Fruit fly (Drosophila melanogaster) whole organism, prepupa: ENCODE results near the gene Pgant6.

ENCODE experiments used
- Blimp-1 ChIP-seq: fragments of 200-800 bp; sonication (Bioruptor generic); optimal IDR thresholded peaks from 3 replicates; lab custom pipeline; 2017; ENCODE audit warnings: missing biosample characterization, missing genetic modification characterization, mild to moderate bottlenecking, moderate library complexity, missing genetic modification reagents
- CG10669 ChIP-seq: fragments of 200-800 bp; sonication (Bioruptor generic); optimal IDR thresholded peaks from 3 replicates; lab custom pipeline; 2018; ENCODE audit warnings: missing biosample characterization, mild to moderate bottlenecking, missing genetic modification characterization, moderate library complexity
- CG11762 ChIP-seq: fragments of 200-800 bp; sonication (Bioruptor generic); optimal IDR thresholded peaks from 3 replicates; lab custom pipeline; 2016; ENCODE audit warnings: missing biosample characterization, missing genetic modification characterization; ENCODE audit not compliant: insufficient read depth
- CG11902 ChIP-seq: fragments of 200-800 bp; sonication (Bioruptor generic); optimal IDR thresholded peaks from 3 replicates; lab custom pipeline; 2016; ENCODE audit warnings: missing biosample characterization, missing genetic modification characterization
- CG15336 ChIP-seq: fragments of 200-800 bp; sonication (Bioruptor generic); IDR thresholded peaks from 2 replicates; pipeline ENCODE4 v1.3.6; 2022; ENCODE audit warnings: missing biosample characterization, missing genetic modification characterization
- CG1621 ChIP-seq: fragments of 200-800 bp; sonication (Bioruptor generic); optimal IDR thresholded peaks from 3 replicates; lab custom pipeline; 2018; ENCODE audit warnings: missing biosample characterization, mild to moderate bottlenecking, missing genetic modification characterization
- CG16779 ChIP-seq: fragments of 200-800 bp; sonication (Bioruptor generic); optimal IDR thresholded peaks from 3 replicates; lab custom pipeline; 2017; ENCODE audit warnings: missing biosample characterization, mild to moderate bottlenecking, missing genetic modification characterization
- CG31627 ChIP-seq: fragments of 200-800 bp; sonication (Bioruptor generic); optimal IDR thresholded peaks from 3 replicates; lab custom pipeline; 2016; ENCODE audit warnings: missing biosample characterization, missing genetic modification characterization
- CG4318 ChIP-seq: fragments of 200-800 bp; sonication (Bioruptor generic); optimal IDR thresholded peaks from 3 replicates; lab custom pipeline; 2017; ENCODE audit warnings: missing biosample characterization, mild to moderate bottlenecking, missing genetic modification characterization
- CG6276 ChIP-seq: fragments of 200-800 bp; sonication (Bioruptor generic); optimal IDR thresholded peaks from 2 replicates; lab custom pipeline; 2017; ENCODE audit warnings: missing biosample characterization, mild to moderate bottlenecking, missing genetic modification characterization
- CG6792 ChIP-seq: fragments of 200-800 bp; sonication (Bioruptor generic); optimal IDR thresholded peaks from 3 replicates; lab custom pipeline; 2016; ENCODE audit warnings: missing biosample characterization, missing genetic modification characterization
- CG9139 ChIP-seq: fragments of 200-800 bp; sonication (Bioruptor generic); optimal IDR thresholded peaks from 3 replicates; lab custom pipeline; 2017; ENCODE audit warnings: missing biosample characterization, mild to moderate bottlenecking, missing genetic modification characterization
- Eip75B ChIP-seq: fragments of 200-800 bp; sonication (Bioruptor generic); optimal IDR thresholded peaks from 3 replicates; lab custom pipeline; 2016; ENCODE audit warnings: missing biosample characterization, missing genetic modification characterization
- Eip78C ChIP-seq: fragments of 200-800 bp; sonication (Bioruptor generic); peaks from one replicate; lab custom pipeline; 2016; ENCODE audit warnings: missing biosample characterization, missing genetic modification characterization
- Eip93F ChIP-seq: fragments of 200-800 bp; sonication (Bioruptor generic); optimal IDR thresholded peaks from 2 replicates; lab custom pipeline; 2016; ENCODE audit warnings: missing biosample characterization, mild to moderate bottlenecking, missing genetic modification characterization
- Ets21C ChIP-seq: fragments of 200-800 bp; sonication (Bioruptor generic); optimal IDR thresholded peaks from 3 replicates; lab custom pipeline; 2016; ENCODE audit warnings: missing biosample characterization, missing genetic modification characterization
- Ets96B ChIP-seq: fragments of 200-800 bp; optimal IDR thresholded peaks from 2 replicates; lab custom pipeline; 2019; ENCODE audit warnings: missing biosample characterization, mild to moderate bottlenecking, missing genetic modification characterization, moderate library complexity
- Hr38 ChIP-seq: sonication (Bioruptor generic); optimal IDR thresholded peaks from 2 replicates; lab custom pipeline; 2016; ENCODE audit warnings: missing biosample characterization, missing genetic modification characterization
- Hr39 ChIP-seq: fragments of 200-800 bp; sonication (Bioruptor generic); optimal IDR thresholded peaks from 2 replicates; lab custom pipeline; 2016; ENCODE audit warnings: missing biosample characterization, missing genetic modification characterization
- Hr4 ChIP-seq: fragments of 200-800 bp; sonication (Bioruptor generic); optimal IDR thresholded peaks from 3 replicates; lab custom pipeline; 2016; ENCODE audit warnings: missing biosample characterization, missing genetic modification characterization
- Lpt ChIP-seq: fragments of 200-800 bp; sonication (Bioruptor generic); optimal IDR thresholded peaks from 3 replicates; lab custom pipeline; 2016; ENCODE audit warnings: missing biosample characterization, missing genetic modification characterization
- Met ChIP-seq: fragments of 200-800 bp; sonication (Bioruptor generic); optimal IDR thresholded peaks from 3 replicates; lab custom pipeline; 2016; ENCODE audit warnings: missing biosample characterization, missing genetic modification characterization
- OdsH ChIP-seq: fragments of 200-800 bp; sonication (Bioruptor generic); optimal IDR thresholded peaks from 3 replicates; lab custom pipeline; 2016; ENCODE audit warnings: missing biosample characterization, missing genetic modification characterization
- Sox102F ChIP-seq: fragments of 200-800 bp; sonication (Bioruptor generic); optimal IDR thresholded peaks from 2 replicates; lab custom pipeline; 2016; ENCODE audit warnings: missing biosample characterization, mild to moderate bottlenecking, missing genetic modification characterization
- Sox14 ChIP-seq: fragments of 200-800 bp; sonication (Bioruptor generic); optimal IDR thresholded peaks from 3 replicates; lab custom pipeline; 2016; ENCODE audit warnings: missing biosample characterization, missing genetic modification characterization
- Sox15 ChIP-seq: fragments of 200-800 bp; sonication (Bioruptor generic); optimal IDR thresholded peaks from 3 replicates; lab custom pipeline; 2016; ENCODE audit warnings: missing biosample characterization, missing genetic modification characterization
- achi ChIP-seq: fragments of 200-800 bp; sonication (Bioruptor generic); optimal IDR thresholded peaks from 3 replicates; lab custom pipeline; 2016; ENCODE audit warnings: missing biosample characterization, missing genetic modification characterization
- acj6 ChIP-seq: fragments of 200-800 bp; sonication (Bioruptor generic); optimal IDR thresholded peaks from 3 replicates; lab custom pipeline; 2016; ENCODE audit warnings: missing biosample characterization, missing genetic modification characterization
- dac ChIP-seq: fragments of 200-800 bp; sonication (Bioruptor generic); optimal IDR thresholded peaks from 2 replicates; lab custom pipeline; 2017; ENCODE audit warnings: missing biosample characterization, mild to moderate bottlenecking, missing genetic modification characterization
- dsx ChIP-seq: fragments of 200-800 bp; optimal IDR thresholded peaks from 3 replicates; lab custom pipeline; 2019; ENCODE audit warnings: missing biosample characterization, mild to moderate bottlenecking, missing genetic modification characterization, moderate library complexity; ENCODE audit not compliant: poor library complexity, severe bottlenecking
- eg ChIP-seq: fragments of 200-800 bp; sonication (Bioruptor generic); IDR thresholded peaks from 3 replicates; pipeline ENCODE4 v1.3.6; 2022; ENCODE audit warnings: missing biosample characterization, missing genetic modification characterization
- fd59A ChIP-seq: fragments of 200-800 bp; sonication (Bioruptor generic); optimal IDR thresholded peaks from 2 replicates; lab custom pipeline; 2017; ENCODE audit warnings: missing biosample characterization, mild to moderate bottlenecking, missing genetic modification characterization, missing genetic modification reagents
- fd85E ChIP-seq: fragments of 200-800 bp; sonication (Bioruptor generic); optimal IDR thresholded peaks from 3 replicates; lab custom pipeline; 2016; ENCODE audit warnings: missing biosample characterization, missing genetic modification characterization
- fkh ChIP-seq: fragments of 200-800 bp; sonication (Bioruptor generic); optimal IDR thresholded peaks from 3 replicates; lab custom pipeline; 2017; ENCODE audit warnings: missing biosample characterization, mild to moderate bottlenecking, missing genetic modification characterization, moderate library complexity
- lz ChIP-seq: fragments of 200-800 bp; sonication (Bioruptor generic); optimal IDR thresholded peaks from 3 replicates; lab custom pipeline; 2016; ENCODE audit warnings: missing biosample characterization, missing genetic modification characterization
- net ChIP-seq: fragments of 200-800 bp; sonication (Bioruptor generic); optimal IDR thresholded peaks from 3 replicates; lab custom pipeline; 2016; ENCODE audit warnings: missing biosample characterization, missing genetic modification characterization
- pdm3 ChIP-seq: fragments of 200-800 bp; sonication (Bioruptor generic); optimal IDR thresholded peaks from 3 replicates; lab custom pipeline; 2016; ENCODE audit warnings: missing biosample characterization, missing genetic modification characterization
- salr ChIP-seq, 2 experiments: fragments of 200-800 bp; sonication (Bioruptor generic); optimal IDR thresholded peaks; 3 replicates each; lab custom pipeline; 2016 to 2018; ENCODE audit warnings: missing biosample characterization in 2 of 2, missing genetic modification characterization in 2 of 2, mild to moderate bottlenecking in 1 of 2
- spab ChIP-seq: fragments of 200-800 bp; sonication (Bioruptor generic); optimal IDR thresholded peaks from 2 replicates; lab custom pipeline; 2017; ENCODE audit warnings: missing biosample characterization, mild to moderate bottlenecking, missing genetic modification characterization, missing genetic modification reagents
- svp ChIP-seq: fragments of 200-800 bp; sonication (Bioruptor generic); peaks from one replicate; lab custom pipeline; 2016; ENCODE audit warnings: missing biosample characterization, missing genetic modification characterization
- topi ChIP-seq: fragments of 200-800 bp; sonication (Bioruptor generic); optimal IDR thresholded peaks from 3 replicates; lab custom pipeline; 2016; ENCODE audit warnings: missing biosample characterization, missing genetic modification characterization
- vri ChIP-seq: fragments of 200-800 bp; sonication (Bioruptor generic); optimal IDR thresholded peaks from 3 replicates; lab custom pipeline; 2016; ENCODE audit warnings: missing biosample characterization, mild to moderate bottlenecking, missing genetic modification characterization

Pgant6 gene

DNA sequence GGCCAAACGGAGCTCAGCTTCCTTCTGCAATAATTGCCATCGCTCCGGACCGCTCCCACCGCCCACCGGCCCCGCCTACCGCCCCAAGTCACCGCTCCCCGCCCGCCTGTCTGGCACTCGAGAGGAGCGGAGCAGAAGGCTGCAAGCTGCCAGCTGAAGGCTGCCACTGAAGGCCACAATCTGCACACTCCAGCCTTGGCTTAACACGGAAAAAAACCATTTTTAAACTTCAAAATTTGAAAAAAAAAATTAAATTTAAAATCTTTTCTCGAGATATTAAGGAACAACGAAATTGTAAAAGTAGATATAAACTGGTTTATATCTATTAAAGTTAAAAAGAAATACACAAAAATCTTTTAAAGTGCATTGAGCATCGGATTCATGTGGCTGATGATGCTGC lies 47.9 kb downstream of the Pgant6 start (continued):
- no peak for TF ChIP-seq fd85E
- TF ChIP-seq CG11902 (GFP tag; lab: Kevin White, UChicago), result no peak
- TF ChIP-seq pdm3, result peak; percentile 48
- TF ChIP-seq CG4318 (GFP tag; lab: Kevin White, UChicago), result no peak
- TF ChIP-seq fd59A (GFP tag; lab: Kevin White, UChicago), result peak; percentile 46
- TF ChIP-seq Eip78C (GFP tag; lab: Kevin White, UChicago), result peak; percentile 88
- peak; percentile 56 for TF ChIP-seq achi (GFP tag; lab: Kevin White, UChicago)
- TF ChIP-seq Sox14 (GFP tag; lab: Kevin White, UChicago), result peak; percentile 33
- no peak for TF ChIP-seq CG16779 (tag; lab: Kevin White, UChicago)
- TF ChIP-seq Blimp-1 (GFP tag; lab: Kevin White, UChicago), result no peak
- no peak for TF ChIP-seq Lpt (GFP tag; lab: Kevin White, UChicago)
- TF ChIP-seq Met (GFP tag; lab: Kevin White, UChicago), result peak; percentile 61
- TF ChIP-seq Sox15 (GFP tag; lab: Kevin White, UChicago), result no peak
- no peak for TF ChIP-seq Hr39
- TF ChIP-seq dac (GFP tag; lab: Kevin White, UChicago), result no peak
- no peak for TF ChIP-seq CG11762 (GFP tag; lab: Kevin White, UChicago)
- TF ChIP-seq Sox102F (GFP tag; lab: Kevin White, UChicago), result peak; percentile 26
- TF ChIP-seq vri, result peak; percentile 37
- TF ChIP-seq CG10669 (GFP tag; lab: Kevin White, UChicago), result peak; percentile 45
- TF ChIP-seq lz (GFP tag; lab: Kevin White, UChicago), result peak; percentile 39
- TF ChIP-seq Hr38 (GFP tag; lab: Kevin White, UChicago), result no peak
- peak; percentile 61 for TF ChIP-seq svp (GFP tag; lab: Kevin White, UChicago)
- TF ChIP-seq CG15336 (GFP tag; lab: Robert Waterston, UW), result peak; percentile 46; the same call in 1 of the 2 replicates
- TF ChIP-seq fkh (GFP tag; lab: Kevin White, UChicago), result no peak
- peak; percentile 53 for TF ChIP-seq spab (GFP tag; lab: Kevin White, UChicago)
- peak; percentile 39 for TF ChIP-seq CG6792 (GFP tag; lab: Kevin White, UChicago)
- TF ChIP-seq Ets96B, result peak; percentile 51
- peak; percentile 34 for TF ChIP-seq topi (GFP tag; lab: Kevin White, UChicago)
- TF ChIP-seq eg, result peak; percentile 37; the same call in 1 of the 3 replicates
- peak; percentile 46 for TF ChIP-seq Eip75B (GFP tag; lab: Kevin White, UChicago)
- no peak for TF ChIP-seq CG6276 (GFP tag; lab: Kevin White, UChicago)
- TF ChIP-seq salr (GFP tag; optimal IDR thresholded peaks at IDR 0.05; lab: Kevin White, UChicago), result peak; percentile 4 to 20
- no peak for TF ChIP-seq Ets21C (GFP tag; lab: Kevin White, UChicago)
- TF ChIP-seq net (GFP tag; lab: Kevin White, UChicago), result peak; percentile 8
- TF ChIP-seq OdsH (GFP tag; lab: Kevin White, UChicago), result peak; percentile 52
- peak; percentile 21 for TF ChIP-seq CG31627 (GFP tag; lab: Kevin White, UChicago)
- peak; percentile 1 for TF ChIP-seq CG9139 (GFP tag; lab: Kevin White, UChicago)

DNA sequence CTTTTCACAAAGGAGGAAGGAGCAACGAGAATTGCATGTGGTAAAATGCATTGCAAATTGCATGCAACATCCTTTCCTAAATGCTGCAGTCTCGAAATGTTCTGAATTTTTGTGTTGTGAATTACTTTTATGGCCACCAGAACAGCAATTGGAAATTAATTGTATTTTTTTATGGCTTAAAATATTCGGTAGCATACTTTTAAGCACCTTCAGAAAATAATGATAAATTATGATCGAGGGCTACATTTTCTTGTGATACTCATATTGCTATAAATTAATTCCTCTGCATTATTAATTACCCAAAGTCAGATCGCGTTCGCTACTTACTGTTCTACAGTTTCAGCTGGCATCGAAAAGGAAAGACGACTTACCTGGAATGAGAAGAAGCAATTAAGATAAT lies 49.1 kb downstream of the Pgant6 start:
- TF ChIP-seq dsx (GFP tag; lab: Kevin White, UChicago) (no peak), dac (GFP tag; lab: Kevin White, UChicago) (no peak), Eip93F (GFP tag; lab: Kevin White, UChicago) (no peak), acj6 (no peak), CG1621 (tag; lab: Kevin White, UChicago) (no peak), Hr4 (no peak), achi (GFP tag; lab: Kevin White, UChicago) (no peak), CG4318 (GFP tag; lab: Kevin White, UChicago) (no peak)
